Worm (Caenorhabditis elegans) whole organism, L2 larva: ENCODE measurements around the gene fbxa-156.
"Not testable (repeated sequence)": the region's sequence is repeated elsewhere in the genome, so short reads cannot be mapped to it uniquely, and the experiment has no call there.

ENCODE experiments used
- C34F6.9 ChIP-seq: fragments of 150-350 bp; optimal IDR thresholded peaks from 2 replicates; lab custom pipeline; 2014; ENCODE audit warnings: missing biosample characterization, missing genetic modification characterization
- F13H6.1 ChIP-seq: sonication (generic microtip); optimal IDR thresholded peaks from 2 replicates; lab custom pipeline; 2016; ENCODE audit warnings: missing genetic modification characterization, missing compliant biosample characterization
- R02D3.7 ChIP-seq: fragments of 150-350 bp; optimal IDR thresholded peaks from 2 replicates; lab custom pipeline; 2014; ENCODE audit warnings: missing biosample characterization, missing genetic modification characterization
- Y55F3AM.14 ChIP-seq: fragments of 200-800 bp; sonication (Bioruptor generic); optimal IDR thresholded peaks from 2 replicates; lab custom pipeline; 2018; ENCODE audit warnings: mild to moderate bottlenecking, missing genetic modification characterization, missing compliant biosample characterization
- ZK546.5 ChIP-seq: sonication (generic microtip); optimal IDR thresholded peaks from 2 replicates; lab custom pipeline; 2017; ENCODE audit warnings: missing biosample characterization, missing genetic modification characterization
- alr-1 ChIP-seq: fragments of 150-350 bp; optimal IDR thresholded peaks from 2 replicates; lab custom pipeline; 2014; ENCODE audit warnings: missing biosample characterization, missing genetic modification characterization
- aly-2 ChIP-seq: fragments of 150-350 bp; optimal IDR thresholded peaks from 2 replicates; lab custom pipeline; 2014; ENCODE audit warnings: missing biosample characterization, missing genetic modification characterization
- ama-1 ChIP-seq: fragments of 150-350 bp; optimal IDR thresholded peaks from 2 replicates; lab custom pipeline; 2018; ENCODE audit warnings: inconsistent platforms
- blmp-1 ChIP-seq: sonication (generic microtip); optimal IDR thresholded peaks from 2 replicates; lab custom pipeline; 2017; ENCODE audit warnings: missing genetic modification characterization, mild to moderate bottlenecking, missing compliant biosample characterization, antibody characterized with exemption, moderate library complexity; ENCODE audit not compliant: insufficient read depth
- ceh-16 ChIP-seq: fragments of 150-350 bp; optimal IDR thresholded peaks from 2 replicates; lab custom pipeline; 2014; ENCODE audit warnings: missing biosample characterization, missing genetic modification characterization
- ceh-82 ChIP-seq: fragments of 150-350 bp; optimal IDR thresholded peaks from 2 replicates; lab custom pipeline; 2014; ENCODE audit warnings: missing biosample characterization, missing genetic modification characterization
- crh-2 ChIP-seq: sonication (generic microtip); optimal IDR thresholded peaks from 2 replicates; lab custom pipeline; 2017; ENCODE audit warnings: missing biosample characterization, missing genetic modification characterization
- dmd-4 ChIP-seq: sonication (generic microtip); optimal IDR thresholded peaks from 2 replicates; lab custom pipeline; 2017; ENCODE audit warnings: missing biosample characterization, missing genetic modification characterization
- egl-27 ChIP-seq: sonication (generic microtip); optimal IDR thresholded peaks from 3 replicates; lab custom pipeline; 2017; ENCODE audit warnings: missing biosample characterization, missing genetic modification reagents, missing genetic modification characterization
- elt-3 ChIP-seq: sonication (generic microtip); optimal IDR thresholded peaks from 2 replicates; lab custom pipeline; 2017; ENCODE audit warnings: missing biosample characterization, missing genetic modification characterization
- fos-1 ChIP-seq: fragments of 150-350 bp; optimal IDR thresholded peaks from 2 replicates; lab custom pipeline; 2014; ENCODE audit warnings: missing biosample characterization, missing genetic modification characterization
- gmeb-1 ChIP-seq: fragments of 150-350 bp; optimal IDR thresholded peaks from 2 replicates; lab custom pipeline; 2014; ENCODE audit warnings: missing biosample characterization, missing genetic modification characterization
- lin-11 ChIP-seq: fragments of 150-350 bp; sonication (generic microtip); optimal IDR thresholded peaks from 2 replicates; lab custom pipeline; 2014; ENCODE audit warnings: missing biosample characterization, missing genetic modification characterization, inconsistent platforms, mixed read lengths
- lin-13 ChIP-seq: fragments of 150-350 bp; optimal IDR thresholded peaks from 2 replicates; lab custom pipeline; 2014; ENCODE audit warnings: missing biosample characterization, missing genetic modification reagents, missing genetic modification characterization
- lin-39 ChIP-seq: fragments of 150-350 bp; optimal IDR thresholded peaks from 2 replicates; lab custom pipeline; 2014; ENCODE audit warnings: missing biosample characterization, missing genetic modification reagents, missing genetic modification characterization
- lsy-2 ChIP-seq, 2 experiments: fragments of 150-350 bp in 1 of 2; sonication (generic microtip) in 1 of 2; optimal IDR thresholded peaks; 2 replicates each; lab custom pipeline; 2014 to 2017; ENCODE audit warnings: missing biosample characterization in 2 of 2, missing genetic modification characterization in 2 of 2
- mab-5 ChIP-seq: fragments of 150-350 bp; optimal IDR thresholded peaks from 2 replicates; lab custom pipeline; 2014; ENCODE audit warnings: missing biosample characterization, missing genetic modification characterization
- mbf-1 ChIP-seq: sonication (generic microtip); optimal IDR thresholded peaks from 2 replicates; lab custom pipeline; 2017; ENCODE audit warnings: missing biosample characterization, missing genetic modification characterization
- mdl-1 ChIP-seq, 2 experiments: fragments of 150-350 bp in 1 of 2; sonication (generic microtip) in 1 of 2; optimal IDR thresholded peaks; 2 replicates each; lab custom pipeline; 2017; ENCODE audit warnings: missing biosample characterization in 2 of 2, missing genetic modification characterization in 2 of 2
- nhr-12 ChIP-seq: fragments of 150-350 bp; optimal IDR thresholded peaks from 2 replicates; lab custom pipeline; 2014; ENCODE audit warnings: missing biosample characterization, missing genetic modification characterization
- nhr-129 ChIP-seq: fragments of 150-350 bp; optimal IDR thresholded peaks from 2 replicates; lab custom pipeline; 2014; ENCODE audit warnings: missing biosample characterization, missing genetic modification characterization
- nhr-21 ChIP-seq: fragments of 150-350 bp; optimal IDR thresholded peaks from 2 replicates; lab custom pipeline; 2014; ENCODE audit warnings: missing biosample characterization, missing genetic modification characterization
- nhr-23 ChIP-seq: fragments of 150-350 bp; optimal IDR thresholded peaks from 2 replicates; lab custom pipeline; 2014; ENCODE audit warnings: missing biosample characterization, missing genetic modification reagents, missing genetic modification characterization
- nhr-237 ChIP-seq: fragments of 150-350 bp; optimal IDR thresholded peaks from 2 replicates; lab custom pipeline; 2014; ENCODE audit warnings: missing biosample characterization, missing genetic modification characterization
- nhr-25 ChIP-seq: fragments of 150-350 bp; sonication (generic microtip); optimal IDR thresholded peaks from 3 replicates; lab custom pipeline; 2014; ENCODE audit warnings: missing biosample characterization, missing genetic modification characterization
- nhr-6 ChIP-seq: fragments of 150-350 bp; optimal IDR thresholded peaks from 2 replicates; lab custom pipeline; 2014; ENCODE audit warnings: missing biosample characterization, missing genetic modification characterization
- peb-1 ChIP-seq: fragments of 150-350 bp; optimal IDR thresholded peaks from 2 replicates; lab custom pipeline; 2014; ENCODE audit warnings: missing biosample characterization, missing genetic modification characterization
- sem-4 ChIP-seq: fragments of 150-350 bp; optimal IDR thresholded peaks from 2 replicates; lab custom pipeline; 2014; ENCODE audit warnings: missing biosample characterization, missing genetic modification reagents, missing genetic modification characterization
- skn-1 ChIP-seq: sonication (generic microtip); optimal IDR thresholded peaks from 2 replicates; lab custom pipeline; 2017; ENCODE audit warnings: missing biosample characterization, missing genetic modification characterization
- sma-3 ChIP-seq: sonication (generic microtip); optimal IDR thresholded peaks from 2 replicates; lab custom pipeline; 2016; ENCODE audit warnings: missing genetic modification reagents, missing genetic modification characterization, missing compliant biosample characterization
- sma-9 ChIP-seq, 2 experiments: fragments of 150-350 bp in 1 of 2; sonication (generic microtip) in 1 of 2; optimal IDR thresholded peaks; 2 replicates each; lab custom pipeline; 2014 to 2016; ENCODE audit warnings: missing genetic modification characterization in 2 of 2, mild to moderate bottlenecking in 1 of 2, missing biosample characterization in 1 of 2, missing compliant biosample characterization in 1 of 2, missing genetic modification reagents in 1 of 2, moderate library complexity in 1 of 2
- snpc-4 ChIP-seq: fragments of 150-350 bp; optimal IDR thresholded peaks from 2 replicates; lab custom pipeline; 2014; ENCODE audit warnings: missing biosample characterization, missing genetic modification characterization
- unc-39 ChIP-seq: fragments of 150-350 bp; optimal IDR thresholded peaks from 2 replicates; lab custom pipeline; 2014; ENCODE audit warnings: missing biosample characterization, missing genetic modification characterization
- unc-55 ChIP-seq: fragments of 150-350 bp; sonication (generic microtip); optimal IDR thresholded peaks from 3 replicates; lab custom pipeline; 2014; ENCODE audit warnings: missing biosample characterization, missing genetic modification reagents, missing genetic modification characterization
- zag-1 ChIP-seq: fragments of 150-350 bp; optimal IDR thresholded peaks from 2 replicates; lab custom pipeline; 2014; ENCODE audit warnings: missing biosample characterization, missing genetic modification characterization
- ztf-11 ChIP-seq: sonication (generic microtip); optimal IDR thresholded peaks from 2 replicates; lab custom pipeline; 2017; ENCODE audit warnings: missing biosample characterization, missing genetic modification characterization

fbxa-156 gene

ce11 chrV:17931795-17932194, 35.2 kb upstream of the fbxa-156 start (continued):
- TF ChIP-seq ZK546.5 (tag; lab: Kevin White, UChicago) = no peak
- TF ChIP-seq sma-3 (GFP tag; lab: Kevin White, UChicago) = no peak
- TF ChIP-seq, all 48 proteins: peak for 0

ce11 chrV:17928128-17928527, 31.5 kb upstream of the fbxa-156 start:
- TF ChIP-seq F13H6.1 (tag; lab: Kevin White, UChicago) (no peak), nhr-129 (tag; lab: Kevin White, UChicago) (no peak), Y55F3AM.14 (no peak), gmeb-1 (no peak), zag-1 (tag; lab: Kevin White, UChicago) (no peak), nhr-25 (tag; lab: Kevin White, UChicago) (no peak), snpc-4 (no peak), nhr-237 (no peak), sem-4 (tag; lab: Kevin White, UChicago) (no peak), aly-2 (tag; lab: Kevin White, UChicago) (no peak), ceh-82 (tag; lab: Kevin White, UChicago) (no peak), lin-11 (tag; lab: Kevin White, UChicago) (no peak), peb-1 (tag; lab: Kevin White, UChicago) (no peak), elt-3 (tag; lab: Kevin White, UChicago) (no peak), R02D3.7 (tag; lab: Kevin White, UChicago) (no peak), mdl-1 (tag; optimal IDR thresholded peaks at IDR 0.05; lab: Kevin White, UChicago) (no peak), lin-39 (tag; lab: Kevin White, UChicago) (no peak), lin-13 (GFP tag; lab: Kevin White, UChicago) (no peak), blmp-1 (tag; lab: Kevin White, UChicago) (no peak), mbf-1 (tag; lab: Kevin White, UChicago) (no peak)

- TF ChIP-seq ztf-11; ama-1 (lab: Kevin White, UChicago); sem-4 (tag; lab: Kevin White, UChicago): not testable (repeated sequence)
These were observed 27.8 kb upstream of the fbxa-156 start, which contains the start of gene usp-50 for ce11 chrV:17924095-17925000. usp-50 (plus strand) TSS chrV:17924916.

- TF ChIP-seq dmd-4 (tag; lab: Kevin White, UChicago) (no peak), sma-3 (GFP tag; lab: Kevin White, UChicago) (peak; percentile 77), nhr-21 (tag; lab: Kevin White, UChicago) (peak; percentile 65), nhr-25 (tag; lab: Kevin White, UChicago) (peak; percentile 67), lin-39 (tag; lab: Kevin White, UChicago) (no peak), nhr-12 (tag; lab: Kevin White, UChicago) (no peak), fos-1 (tag; lab: Kevin White, UChicago) (peak; percentile 12), gmeb-1 (peak; percentile 99), sem-4 (tag; lab: Kevin White, UChicago) (peak; percentile 64), egl-27 (tag; lab: Kevin White, UChicago) (peak; percentile 71), aly-2 (tag; lab: Kevin White, UChicago) (no peak), nhr-6 (peak; percentile 72), lin-13 (GFP tag; lab: Kevin White, UChicago) (peak; percentile 83), ceh-16 (tag; lab: Kevin White, UChicago) (no peak), ceh-82 (tag; lab: Kevin White, UChicago) (peak; percentile 13), F13H6.1 (tag; lab: Kevin White, UChicago) (peak; percentile 65), R02D3.7 (tag; lab: Kevin White, UChicago) (peak; percentile 39), zag-1 (tag; lab: Kevin White, UChicago) (no peak), lsy-2 (tag; optimal IDR thresholded peaks at IDR 0.05; lab: Kevin White, UChicago) (peak; percentile 80 to 90), lin-11 (tag; lab: Kevin White, UChicago) (peak; percentile 17), mab-5 (tag; lab: Kevin White, UChicago) (peak; percentile 65), ama-1 (lab: Kevin White, UChicago) (peak; percentile 67), unc-55 (GFP tag; lab: Kevin White, UChicago) (peak; percentile 89), C34F6.9 (tag; lab: Kevin White, UChicago) (peak; percentile 85), alr-1 (tag; lab: Kevin White, UChicago) (no peak), ZK546.5 (tag; lab: Kevin White, UChicago) (no peak), sma-9 (GFP tag; optimal IDR thresholded peaks at IDR 0.05; lab: Kevin White, UChicago) (peak; percentile 76), sma-9 (tag; optimal IDR thresholded peaks at IDR 0.05; lab: Kevin White, UChicago) (no peak), crh-2 (tag; lab: Kevin White, UChicago) (peak; percentile 86), skn-1 (tag; lab: Kevin White, UChicago) (peak; percentile 21), nhr-129 (tag; lab: Kevin White, UChicago) (peak; percentile 49), unc-39 (tag; lab: Kevin White, UChicago) (no peak), blmp-1 (tag; lab: Kevin White, UChicago) (peak; percentile 18), ztf-11 (no peak), peb-1 (tag; lab: Kevin White, UChicago) (no peak), nhr-23 (tag; lab: Kevin White, UChicago) (no peak), snpc-4 (peak; percentile 79)
These were observed 24.8 kb upstream of the fbxa-156 start, which contains the start of gene E01B7.2 for ce11 chrV:17921423-17921822. E01B7.2 (plus strand) TSS chrV:17921772.
